Worm (Caenorhabditis elegans): ENCODE measurements around the gene tlk-1.

DNA sequence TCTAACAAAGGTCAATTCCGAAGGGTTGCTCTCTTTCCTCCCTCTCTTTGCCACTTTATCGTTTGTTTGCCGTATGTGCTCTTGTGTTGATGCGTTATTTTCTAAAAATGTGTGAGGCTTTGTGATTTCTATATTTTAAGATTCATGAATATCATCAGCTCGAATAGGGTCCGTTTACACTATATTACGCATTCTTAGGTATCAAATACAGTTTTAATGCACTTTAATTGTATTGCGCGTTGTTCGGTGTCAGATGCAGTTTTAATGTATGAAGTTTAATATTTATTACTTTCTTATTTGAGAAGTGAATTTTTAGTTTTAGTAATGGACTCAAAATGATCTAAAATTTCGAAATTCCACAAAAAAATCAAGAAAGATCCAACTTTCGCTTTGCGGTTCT, 3.3 kb upstream of the tlk-1 start, which contains the start of gene bud-31:
- TF ChIP-seq ztf-29 (GFP tag; IDR thresholded peaks at IDR 0.05) (no peak), flt-1 (GFP tag; IDR thresholded peaks at IDR 0.05) (no peak), klf-2 (GFP tag; conservative IDR thresholded peaks at IDR 0.05) (no peak)

Measured in whole organism, midembryonic.